Fruit fly (Drosophila melanogaster) whole organism, wandering third instar larva: ENCODE measurements around the gene Lk.

ENCODE experiments used
- Jra ChIP-seq: sonication (Bioruptor generic); optimal IDR thresholded peaks from 2 replicates; lab custom pipeline; 2016; ENCODE audit warnings: missing biosample characterization, missing genetic modification characterization
- Vsx2 ChIP-seq: fragments of 200-300, 225-300 bp; sonication (Bioruptor generic); optimal IDR thresholded peaks from 2 replicates; lab custom pipeline; 2018; ENCODE audit warnings: missing biosample characterization, missing genetic modification characterization; ENCODE audit not compliant: partially characterized antibody
- dl ChIP-seq, 2 experiments: fragments of 175-275, 200-275 bp in 1 of 2; fragments of 200-275 bp in 1 of 2; sonication (Bioruptor generic); optimal IDR thresholded peaks; lab custom pipeline; 2018; ENCODE audit warnings: mild to moderate bottlenecking in 2 of 2, missing biosample characterization in 2 of 2, missing genetic modification characterization in 2 of 2, moderate library complexity in 2 of 2; ENCODE audit not compliant: partially characterized antibody in 2 of 2, insufficient read depth in 1 of 2
- ey ChIP-seq: fragments of 200-800 bp; sonication (Bioruptor generic); optimal IDR thresholded peaks from 2 replicates; lab custom pipeline; 2016; ENCODE audit warnings: missing biosample characterization, missing genetic modification characterization
- pan ChIP-seq: fragments of >200 bp; optimal IDR thresholded peaks from 2 replicates; lab custom pipeline; 2017
- psq ChIP-seq: fragments of 200-800 bp; sonication (Bioruptor generic); optimal IDR thresholded peaks from 3 replicates; lab custom pipeline; 2017; ENCODE audit warnings: missing biosample characterization, mild to moderate bottlenecking, missing genetic modification characterization, moderate library complexity
- rgr ChIP-seq: fragments of 200-800 bp; sonication (Bioruptor generic); optimal IDR thresholded peaks from 3 replicates; lab custom pipeline; 2016; ENCODE audit warnings: missing biosample characterization, mild to moderate bottlenecking, missing genetic modification characterization
- usp ChIP-seq: fragments of >200 bp; optimal IDR thresholded peaks from 2 replicates; lab custom pipeline; 2017; ENCODE audit warnings: missing biosample characterization, missing genetic modification characterization

- no peak for TF ChIP-seq Vsx2 (GFP tag; lab: Kevin White, UChicago)
- peak; percentile 29 for TF ChIP-seq rgr (GFP tag; lab: Kevin White, UChicago)
- TF ChIP-seq dl (GFP tag; optimal IDR thresholded peaks at IDR 0.05; lab: Kevin White, UChicago; ENCODE audit: insufficient read depth in 1 of 2, partially characterized antibody in 2 of 2) = no peak
- TF ChIP-seq psq (GFP tag; lab: Kevin White, UChicago) = peak; percentile 9
- TF ChIP-seq usp = no peak
- TF ChIP-seq pan (lab: Kevin White, UChicago) = no peak
- TF ChIP-seq Jra = no peak
- no peak for TF ChIP-seq ey (GFP tag; lab: Kevin White, UChicago)
Measured at dm6 chr3L:14544987-14545943, 15.3 kb downstream of the Lk start.
